Fruit fly (Drosophila melanogaster): ENCODE results near the gene CG31459.

DNA sequence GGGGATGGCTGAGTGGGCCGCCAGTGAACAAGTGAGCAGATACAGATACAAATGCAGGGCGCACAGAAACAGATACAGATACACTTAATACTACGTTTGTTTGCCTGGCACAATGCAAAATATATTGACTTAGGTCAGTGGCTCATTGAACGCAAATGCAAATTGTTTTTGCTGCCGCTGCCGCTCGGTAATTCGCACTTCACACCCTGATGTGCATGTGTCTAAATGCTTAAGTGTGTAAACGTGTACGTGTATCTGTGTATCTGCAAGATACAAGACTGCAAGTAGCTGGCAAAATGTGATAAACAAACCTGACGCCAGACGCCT lies 32.3 kb upstream of the CG31459 start:
- TF ChIP-seq EcR (GFP tag; optimal IDR thresholded peaks at IDR 0.05) = peak; percentile 51
- TF ChIP-seq CG10348 (GFP tag; IDR thresholded peaks at IDR 0.05) = no peak
- no peak for TF ChIP-seq Pif1B (GFP tag; optimal IDR thresholded peaks at IDR 0.05)
- TF ChIP-seq CG13204 (GFP tag; optimal IDR thresholded peaks at IDR 0.05) = no peak
- no peak for TF ChIP-seq CG12605 (GFP tag; IDR thresholded peaks at IDR 0.05)
- peak; percentile 24 for TF ChIP-seq CG14655 (GFP tag; optimal IDR thresholded peaks at IDR 0.05)
- TF ChIP-seq CG17806 (tag; optimal IDR thresholded peaks at IDR 0.05) = no peak
- no peak for TF ChIP-seq Ets98B (GFP tag; IDR thresholded peaks at IDR 0.05)
- no peak for TF ChIP-seq CG34367 (tag; optimal IDR thresholded peaks at IDR 0.05)
- no peak for TF ChIP-seq Pif1A (GFP tag; optimal IDR thresholded peaks at IDR 0.05)
- TF ChIP-seq CG32121 (GFP tag; IDR thresholded peaks at IDR 0.05) = no peak
